Worm (Caenorhabditis elegans) whole organism, young adult: ENCODE data around the gene F40G9.19.

Experiments
- B0336.3 ChIP-seq: fragments of 200-800 bp; sonication (Bioruptor generic); IDR thresholded peaks from 2 replicates; pipeline ENCODE4 v1.3.6; 2022; ENCODE audit warnings: missing genetic modification characterization, missing compliant biosample characterization
- F49E8.2 ChIP-seq: sonication (generic microtip); optimal IDR thresholded peaks from 3 replicates; lab custom pipeline; 2017; ENCODE audit warnings: missing genetic modification characterization, mild to moderate bottlenecking, missing compliant biosample characterization, antibody characterized with exemption, moderate library complexity; ENCODE audit not compliant: insufficient read depth
- ama-1 ChIP-seq, 3 experiments: fragments of 150-350 bp in 1 of 3; sonication (generic microtip) in 2 of 3; optimal IDR thresholded peaks; 2 replicates each; lab custom pipeline; 2014 to 2018; ENCODE audit warnings: missing biosample characterization in 2 of 3, missing genetic modification characterization in 2 of 3, missing genetic modification reagents in 2 of 3
- attf-3 ChIP-seq: fragments of 200-800 bp; sonication (Bioruptor generic); conservative IDR thresholded peaks from 2 replicates; pipeline ENCODE4 v1.3.6; 2022; ENCODE audit warnings: missing genetic modification reagents, missing genetic modification characterization, missing compliant biosample characterization
- madf-3 ChIP-seq: fragments of 200-800 bp; sonication (Bioruptor generic); IDR thresholded peaks from 2 replicates; pipeline ENCODE4 v1.3.6; 2022; ENCODE audit warnings: missing genetic modification reagents, missing genetic modification characterization, missing compliant biosample characterization
- nfya-1 ChIP-seq: sonication (generic microtip); optimal IDR thresholded peaks from 2 replicates; lab custom pipeline; 2017; ENCODE audit warnings: antibody characterized with exemption, missing compliant biosample characterization, missing genetic modification characterization, borderline replicate concordance; ENCODE audit not compliant: insufficient read depth
- snpc-1.3 ChIP-seq: sonication (generic microtip); optimal IDR thresholded peaks from 2 replicates; lab custom pipeline; 2017; ENCODE audit warnings: missing genetic modification characterization, mild to moderate bottlenecking, missing compliant biosample characterization, antibody characterized with exemption, moderate library complexity, missing genotype, missing genetic modification reagents; ENCODE audit not compliant: insufficient read depth
- ztf-25 ChIP-seq: fragments of 200-800 bp; sonication (Bioruptor generic); IDR thresholded peaks from 2 replicates; pipeline ENCODE4 v1.3.6; 2022; ENCODE audit warnings: missing genetic modification reagents, missing genetic modification characterization, missing compliant biosample characterization

DNA sequence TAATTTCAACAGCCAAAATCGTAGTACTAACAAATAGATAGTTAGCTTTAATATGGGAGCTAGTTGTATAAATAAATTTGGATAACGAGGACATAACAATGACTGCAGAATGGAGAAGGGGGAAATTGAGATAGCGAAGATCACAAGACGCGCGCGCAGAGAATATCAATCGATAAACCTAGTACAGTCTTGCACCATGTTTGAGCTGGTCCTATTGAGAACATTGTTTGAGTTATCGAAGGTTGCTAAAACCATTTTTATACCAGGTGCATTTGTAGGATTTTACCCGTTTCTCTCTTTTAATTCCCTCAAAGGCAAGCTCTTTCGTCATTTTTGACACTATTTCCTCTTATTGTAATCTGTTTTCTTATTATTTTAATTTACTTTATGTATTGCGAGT, 2.0 kb upstream of the F40G9.19 start, which contains the start of the genes F40G9.9 and F40G9.12:
- TF ChIP-seq snpc-1.3 (tag; lab: Kevin White, UChicago) (no peak), nfya-1 (tag; lab: Kevin White, UChicago) (no peak), ztf-25 (GFP tag; lab: Robert Waterston, UW) (no peak), madf-3 (GFP tag; lab: Robert Waterston, UW) (no peak), F49E8.2 (tag; lab: Kevin White, UChicago) (no peak), B0336.3 (GFP tag; lab: Robert Waterston, UW) (no peak), attf-3 (GFP tag; lab: Robert Waterston, UW) (no peak), ama-1 (optimal IDR thresholded peaks at IDR 0.05; lab: Kevin White, UChicago) (no peak), ama-1 (GFP tag; optimal IDR thresholded peaks at IDR 0.05; lab: Kevin White, UChicago) (no peak)
